Worm (Caenorhabditis elegans) whole organism, L1 larva: ENCODE results near the gene toca-2.

Source experiments
- C34B4.2 ChIP-seq: sonication (generic microtip); optimal IDR thresholded peaks from 2 replicates; lab custom pipeline; 2017; ENCODE audit warnings: mild to moderate bottlenecking, missing genetic modification characterization, missing compliant biosample characterization
- aly-2 ChIP-seq: fragments of 150-350 bp; optimal IDR thresholded peaks from 2 replicates; lab custom pipeline; 2014; ENCODE audit warnings: missing biosample characterization, missing genetic modification characterization
- ceh-82 ChIP-seq, 3 experiments: fragments of 150-350 bp in 1 of 3; sonication (generic microtip) in 2 of 3; optimal IDR thresholded peaks; 2 replicates each; lab custom pipeline; 2014 to 2017; ENCODE audit warnings: missing biosample characterization in 3 of 3, missing genetic modification characterization in 3 of 3
- ces-1 ChIP-seq: fragments of 150-350 bp; optimal IDR thresholded peaks from 2 replicates; lab custom pipeline; 2014; ENCODE audit warnings: missing biosample characterization, missing genetic modification reagents, missing genetic modification characterization
- lsy-2 ChIP-seq, 2 experiments: fragments of 150-350 bp; optimal IDR thresholded peaks; 2 replicates each; lab custom pipeline; 2014; ENCODE audit warnings: missing biosample characterization in 2 of 2, missing genetic modification characterization in 2 of 2
- skn-1 ChIP-seq: fragments of 150-350 bp; optimal IDR thresholded peaks from 2 replicates; lab custom pipeline; 2014; ENCODE audit warnings: missing biosample characterization, missing genetic modification characterization
- snu-23 ChIP-seq: sonication (generic microtip); optimal IDR thresholded peaks from 2 replicates; lab custom pipeline; 2016; ENCODE audit warnings: missing genetic modification characterization, missing compliant biosample characterization

DNA sequence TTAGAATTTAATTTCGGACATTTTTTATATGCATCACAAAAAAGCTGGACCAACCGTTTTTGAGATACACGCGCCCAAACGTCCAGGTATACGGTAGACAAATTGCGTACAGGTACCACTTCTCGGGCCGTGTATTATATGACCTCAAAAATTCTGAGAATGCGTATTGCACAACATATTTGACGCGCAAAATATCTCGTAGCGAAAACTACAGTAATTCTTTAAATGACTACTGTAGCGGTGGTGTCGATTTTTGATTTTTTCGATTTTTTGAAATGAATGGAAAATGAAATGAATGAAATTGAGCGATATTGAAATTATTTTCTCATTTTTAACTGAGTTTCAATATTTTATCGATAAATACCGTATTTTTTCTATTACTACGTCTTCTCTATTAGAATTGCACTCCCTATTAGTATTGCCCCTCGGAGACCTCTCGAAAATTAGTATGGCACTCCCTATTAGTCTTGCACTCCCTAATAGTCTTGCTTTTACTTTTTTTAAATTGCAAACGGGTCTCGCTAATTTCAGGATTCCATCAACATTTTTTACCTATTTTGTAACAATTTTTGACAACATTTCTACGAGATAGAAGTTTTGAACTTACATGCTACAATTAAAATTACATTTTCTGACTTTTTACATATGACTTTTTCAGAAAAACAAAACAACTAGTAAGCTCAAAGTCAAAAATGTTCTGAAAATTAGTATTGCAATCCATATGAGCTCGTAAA is 23.8 kb downstream of the toca-2 start:
- no peak for TF ChIP-seq C34B4.2 (tag; lab: Kevin White, UChicago)
- TF ChIP-seq lsy-2 (tag; optimal IDR thresholded peaks at IDR 0.05; lab: Kevin White, UChicago): no peak
- TF ChIP-seq skn-1: no peak
- TF ChIP-seq ceh-82 (tag; optimal IDR thresholded peaks at IDR 0.05; lab: Kevin White, UChicago): no peak
- no peak for TF ChIP-seq snu-23 (GFP tag; lab: Kevin White, UChicago)
- no peak for TF ChIP-seq aly-2 (tag; lab: Kevin White, UChicago)
- TF ChIP-seq ces-1: no peak
